Fruit fly (Drosophila melanogaster): ENCODE results near the gene B-H2.

DNA sequence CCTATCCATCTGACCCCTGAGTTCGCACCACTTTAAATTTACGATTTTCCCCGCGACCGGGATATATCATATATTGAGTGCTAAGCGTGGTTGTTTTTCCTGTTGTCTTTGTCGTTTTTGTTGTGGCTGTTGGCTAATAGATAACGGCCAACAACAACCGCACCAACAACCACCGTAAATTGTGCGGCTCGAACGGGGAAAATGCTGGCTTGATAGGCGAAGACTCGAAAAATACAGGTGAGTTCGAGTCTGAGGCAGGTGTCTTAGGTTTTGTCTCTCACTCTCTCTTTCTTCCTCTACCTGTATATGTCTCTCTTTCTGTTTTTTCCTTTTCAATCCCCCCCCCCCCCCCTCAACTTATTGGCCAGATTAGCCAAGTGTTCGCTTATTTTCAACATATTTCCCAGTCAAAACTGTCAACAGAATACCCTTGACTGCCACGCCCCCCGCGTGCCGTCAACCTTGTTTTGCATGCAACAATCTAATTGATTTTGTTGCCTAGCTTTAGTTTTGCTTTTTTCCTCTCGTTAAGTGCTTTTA is 2.4 kb downstream of the B-H2 start:
- TF ChIP-seq Hr39 (GFP tag; optimal IDR thresholded peaks at IDR 0.05) (no peak), CG16779 (tag; optimal IDR thresholded peaks at IDR 0.05) (no peak), salr (GFP tag; optimal IDR thresholded peaks at IDR 0.05) (no peak), CG6163 (GFP tag; IDR thresholded peaks at IDR 0.05) (no peak), Gug (GFP tag; IDR thresholded peaks at IDR 0.05) (no peak), CG10631 (GFP tag; optimal IDR thresholded peaks at IDR 0.05) (no peak), CG15336 (GFP tag; IDR thresholded peaks at IDR 0.05) (no peak), CG11762 (GFP tag; optimal IDR thresholded peaks at IDR 0.05; ENCODE audit: insufficient read depth) (no peak), Lpt (GFP tag; optimal IDR thresholded peaks at IDR 0.05) (no peak), svp (GFP tag) (no peak), Sox102F (GFP tag; optimal IDR thresholded peaks at IDR 0.05) (no peak), CG3032 (tag; optimal IDR thresholded peaks at IDR 0.05) (no peak), Eip93F (GFP tag; optimal IDR thresholded peaks at IDR 0.05) (no peak)

All from whole organism, prepupa.